Worm (Caenorhabditis elegans) whole organism, L1 larva: ENCODE measurements around the gene lips-2.

ENCODE experiments used
- C34B4.2 ChIP-seq: sonication (generic microtip); optimal IDR thresholded peaks from 2 replicates; lab custom pipeline; 2017; ENCODE audit warnings: mild to moderate bottlenecking, missing genetic modification characterization, missing compliant biosample characterization
- Y116A8C.19 ChIP-seq: sonication (generic microtip); optimal IDR thresholded peaks from 2 replicates; lab custom pipeline; 2016; ENCODE audit warnings: missing compliant biosample characterization, missing genetic modification characterization, borderline replicate concordance
- aha-1 ChIP-seq: fragments of 150-350 bp; optimal IDR thresholded peaks from 2 replicates; lab custom pipeline; 2014; ENCODE audit warnings: missing biosample characterization, missing genetic modification characterization
- aly-2 ChIP-seq: fragments of 150-350 bp; optimal IDR thresholded peaks from 2 replicates; lab custom pipeline; 2014; ENCODE audit warnings: missing biosample characterization, missing genetic modification characterization
- ceh-63 ChIP-seq: fragments of 200-800 bp; sonication (Bioruptor generic); optimal IDR thresholded peaks from 2 replicates; lab custom pipeline; 2018; ENCODE audit warnings: mild to moderate bottlenecking, missing genetic modification characterization, missing compliant biosample characterization
- dpl-1 ChIP-seq, 3 experiments: fragments of 150-350 bp in 2 of 3; sonication (generic microtip) in 1 of 3; optimal IDR thresholded peaks; 2 replicates each; lab custom pipeline; 2014 to 2017; ENCODE audit warnings: missing biosample characterization in 3 of 3, missing genetic modification characterization in 3 of 3, missing genetic modification reagents in 3 of 3
- efl-3 ChIP-seq: fragments of 200-800 bp; sonication (Bioruptor generic); optimal IDR thresholded peaks from 2 replicates; lab custom pipeline; 2018; ENCODE audit warnings: mild to moderate bottlenecking, missing genetic modification characterization, missing compliant biosample characterization
- egl-13 ChIP-seq: sonication (generic microtip); optimal IDR thresholded peaks from 2 replicates; lab custom pipeline; 2016; ENCODE audit warnings: missing genotype, missing genetic modification reagents, missing genetic modification characterization, missing compliant biosample characterization
- elt-2 ChIP-seq: sonication (generic microtip); optimal IDR thresholded peaks from 2 replicates; lab custom pipeline; 2016; ENCODE audit warnings: missing genetic modification characterization, mild to moderate bottlenecking, inconsistent platforms, missing compliant biosample characterization, missing genetic modification reagents
- ets-5 ChIP-seq: fragments of 200-800 bp; sonication (Bioruptor generic); IDR thresholded peaks from 2 replicates; pipeline ENCODE4 v1.3.6; 2022; ENCODE audit warnings: missing genetic modification characterization, missing compliant biosample characterization
- fkh-10 ChIP-seq: sonication (generic microtip); optimal IDR thresholded peaks from 2 replicates; lab custom pipeline; 2017; ENCODE audit warnings: missing biosample characterization, missing genetic modification reagents, missing genetic modification characterization
- fkh-4 ChIP-seq: sonication (generic microtip); optimal IDR thresholded peaks from 2 replicates; lab custom pipeline; 2016; ENCODE audit warnings: missing compliant biosample characterization, missing genetic modification characterization, borderline replicate concordance
- grh-1 ChIP-seq: fragments of 200-800 bp; sonication (Bioruptor generic); IDR thresholded peaks from 2 replicates; pipeline ENCODE4 v1.3.6; 2022; ENCODE audit warnings: missing genetic modification reagents, missing genetic modification characterization, missing compliant biosample characterization
- hlh-17 ChIP-seq: fragments of 200-800 bp; sonication (Bioruptor generic); optimal IDR thresholded peaks from 2 replicates; lab custom pipeline; 2018; ENCODE audit warnings: missing genetic modification characterization, mild to moderate bottlenecking, missing compliant biosample characterization, moderate library complexity, borderline replicate concordance
- hlh-4 ChIP-seq: sonication (generic microtip); optimal IDR thresholded peaks from 2 replicates; lab custom pipeline; 2016; ENCODE audit warnings: mild to moderate bottlenecking, missing genetic modification characterization, missing compliant biosample characterization
- irx-1 ChIP-seq: sonication (generic microtip); optimal IDR thresholded peaks from 2 replicates; lab custom pipeline; 2016; ENCODE audit warnings: missing genetic modification characterization, missing compliant biosample characterization
- jun-1 ChIP-seq: fragments of 150-350 bp; optimal IDR thresholded peaks from 2 replicates; lab custom pipeline; 2014; ENCODE audit warnings: missing biosample characterization, missing genetic modification reagents, missing genetic modification characterization
- lin-14 ChIP-seq: fragments of 200-800 bp; sonication (Bioruptor generic); optimal IDR thresholded peaks from 2 replicates; lab custom pipeline; 2018; ENCODE audit warnings: mild to moderate bottlenecking, missing genetic modification characterization, moderate library complexity, missing compliant biosample characterization
- lin-35 ChIP-seq, 2 experiments: fragments of 150-350 bp; optimal IDR thresholded peaks; 2 replicates each; lab custom pipeline; 2014; ENCODE audit warnings: missing biosample characterization in 2 of 2, missing genetic modification characterization in 2 of 2, missing genetic modification reagents in 2 of 2
- lin-39 ChIP-seq: fragments of 150-350 bp; optimal IDR thresholded peaks from 2 replicates; lab custom pipeline; 2014; ENCODE audit warnings: missing biosample characterization, missing genetic modification reagents, missing genetic modification characterization
- lsy-2 ChIP-seq, 2 experiments: fragments of 150-350 bp; optimal IDR thresholded peaks; 2 replicates each; lab custom pipeline; 2014; ENCODE audit warnings: missing biosample characterization in 2 of 2, missing genetic modification characterization in 2 of 2
- mef-2 ChIP-seq: fragments of 150-350 bp; optimal IDR thresholded peaks from 2 replicates; lab custom pipeline; 2014; ENCODE audit warnings: missing biosample characterization, missing genetic modification characterization
- mep-1 ChIP-seq: fragments of 150-350 bp; optimal IDR thresholded peaks from 2 replicates; lab custom pipeline; 2014; ENCODE audit warnings: missing biosample characterization, missing genetic modification characterization
- nhr-11 ChIP-seq: fragments of 150-350 bp; optimal IDR thresholded peaks from 2 replicates; lab custom pipeline; 2014; ENCODE audit warnings: missing biosample characterization, missing genetic modification characterization
- nhr-19 ChIP-seq: fragments of 200-800 bp; sonication (Bioruptor generic); conservative IDR thresholded peaks from 2 replicates; pipeline ENCODE4 v1.3.6; 2022; ENCODE audit warnings: missing genetic modification characterization, missing compliant biosample characterization
- nhr-237 ChIP-seq: fragments of 150-350 bp; optimal IDR thresholded peaks from 2 replicates; lab custom pipeline; 2014; ENCODE audit warnings: missing biosample characterization, missing genetic modification characterization
- nhr-47 ChIP-seq: sonication (generic microtip); optimal IDR thresholded peaks from 2 replicates; lab custom pipeline; 2016; ENCODE audit warnings: mild to moderate bottlenecking, missing genetic modification characterization, moderate library complexity, missing compliant biosample characterization
- nhr-77 ChIP-seq: fragments of 150-350 bp; optimal IDR thresholded peaks from 2 replicates; lab custom pipeline; 2014; ENCODE audit warnings: missing biosample characterization, missing genetic modification characterization
- nhr-84 ChIP-seq: sonication (generic microtip); optimal IDR thresholded peaks from 2 replicates; lab custom pipeline; 2017; ENCODE audit warnings: missing biosample characterization, missing genetic modification characterization
- nhr-85 ChIP-seq: sonication (generic microtip); peaks from one replicate; lab custom pipeline; 2016; ENCODE audit warnings: missing genetic modification characterization, inconsistent platforms, missing compliant biosample characterization
- pqm-1 ChIP-seq: sonication (generic microtip); optimal IDR thresholded peaks from 3 replicates; lab custom pipeline; 2017; ENCODE audit warnings: missing biosample characterization, missing genetic modification characterization
- rnt-1 ChIP-seq: sonication (generic microtip); optimal IDR thresholded peaks from 2 replicates; lab custom pipeline; 2016; ENCODE audit warnings: mild to moderate bottlenecking, missing genetic modification characterization, moderate library complexity, missing compliant biosample characterization
- snpc-4 ChIP-seq: fragments of 150-350 bp; optimal IDR thresholded peaks from 2 replicates; lab custom pipeline; 2014; ENCODE audit warnings: missing biosample characterization, missing genetic modification characterization
- snu-23 ChIP-seq: sonication (generic microtip); optimal IDR thresholded peaks from 2 replicates; lab custom pipeline; 2016; ENCODE audit warnings: missing genetic modification characterization, missing compliant biosample characterization
- sox-4 ChIP-seq: sonication (generic microtip); optimal IDR thresholded peaks from 2 replicates; lab custom pipeline; 2016; ENCODE audit warnings: missing genetic modification characterization, missing compliant biosample characterization
- tlp-1 ChIP-seq: fragments of 150-350 bp; optimal IDR thresholded peaks from 2 replicates; lab custom pipeline; 2014; ENCODE audit warnings: missing biosample characterization, missing genetic modification characterization
- unc-86 ChIP-seq: sonication (generic microtip); optimal IDR thresholded peaks from 2 replicates; lab custom pipeline; 2016; ENCODE audit warnings: missing genetic modification characterization, missing compliant biosample characterization
- vab-15 ChIP-seq: sonication (generic microtip); optimal IDR thresholded peaks from 2 replicates; lab custom pipeline; 2017; ENCODE audit warnings: missing genotype, mild to moderate bottlenecking, missing genetic modification characterization, missing compliant biosample characterization
- xbp-1 ChIP-seq: sonication (generic microtip); optimal IDR thresholded peaks from 2 replicates; lab custom pipeline; 2016; ENCODE audit warnings: missing genetic modification characterization, missing compliant biosample characterization
- zag-1 ChIP-seq: fragments of 150-350 bp; optimal IDR thresholded peaks from 2 replicates; lab custom pipeline; 2014; ENCODE audit warnings: missing biosample characterization, missing genetic modification characterization
- ztf-11 ChIP-seq, 2 experiments: sonication (generic microtip); optimal IDR thresholded peaks; 2 replicates each; lab custom pipeline; 2016 to 2017; ENCODE audit warnings: missing genetic modification characterization in 2 of 2, missing biosample characterization in 1 of 2, missing compliant biosample characterization in 1 of 2

lips-2 gene

DNA sequence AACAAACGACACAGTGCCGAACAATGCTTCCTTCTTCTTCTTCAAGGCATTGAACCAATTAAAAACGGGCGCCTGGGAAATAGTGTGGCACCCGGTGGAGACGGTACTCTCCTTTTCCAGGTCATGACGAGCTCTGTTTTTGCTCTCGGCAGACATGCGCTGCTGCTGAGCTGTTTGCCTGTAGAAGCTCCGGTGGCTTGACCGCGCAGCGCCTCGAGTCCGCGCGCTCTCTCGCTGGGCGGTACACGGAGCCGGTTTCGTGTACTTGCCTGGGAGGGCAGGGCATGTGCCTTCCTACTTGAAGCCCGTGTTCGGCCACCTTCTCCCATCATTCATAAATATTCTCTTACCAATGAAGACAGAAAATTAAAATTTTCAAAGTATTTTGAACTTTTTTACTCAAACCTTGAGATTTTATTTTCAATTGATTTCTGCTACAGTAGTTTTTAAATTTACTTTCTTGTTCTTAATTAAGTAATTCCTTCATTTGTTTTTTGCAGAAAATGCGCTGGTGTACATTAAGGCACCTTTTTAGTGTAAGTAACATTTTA is 25.1 kb upstream of the lips-2 start, which contains the start of gene E01G6.1:
E01G6.1 (plus strand) TSS at position 501 of the 551 bp plus-strand sequence.
- TF ChIP-seq fkh-4 (tag; lab: Kevin White, UChicago) (no peak), fkh-10 (GFP tag; lab: Kevin White, UChicago) (no peak), aha-1 (tag; lab: Kevin White, UChicago) (no peak), tlp-1 (tag; lab: Kevin White, UChicago) (no peak), jun-1 (tag; lab: Kevin White, UChicago) (no peak), mep-1 (tag; lab: Kevin White, UChicago) (no peak), C34B4.2 (tag; lab: Kevin White, UChicago) (no peak), nhr-19 (GFP tag; lab: Robert Waterston, UW) (no peak), nhr-237 (tag; lab: Kevin White, UChicago) (no peak), elt-2 (tag; lab: Kevin White, UChicago) (no peak), ets-5 (GFP tag; lab: Robert Waterston, UW) (no peak), snpc-4 (tag; lab: Kevin White, UChicago) (no peak), vab-15 (tag; lab: Kevin White, UChicago) (no peak)
- TF ChIP-seq, all 84 proteins: peak for 0

- TF ChIP-seq xbp-1 (no peak), jun-1 (tag; lab: Kevin White, UChicago) (no peak), unc-86 (tag; lab: Kevin White, UChicago) (no peak), pqm-1 (tag; lab: Kevin White, UChicago) (no peak), mef-2 (tag; lab: Kevin White, UChicago) (no peak), ztf-11 (tag; optimal IDR thresholded peaks at IDR 0.05; lab: Kevin White, UChicago) (no peak), fkh-10 (GFP tag; lab: Kevin White, UChicago) (no peak), nhr-85 (tag; lab: Kevin White, UChicago) (no peak), C34B4.2 (tag; lab: Kevin White, UChicago) (no peak)
Measured at ce11 chrX:12270841-12271240, 14.8 kb upstream of the lips-2 start, which contains the start of gene otpl-8. TSS of gene otpl-8 (minus strand) at chrX:12270941.

DNA sequence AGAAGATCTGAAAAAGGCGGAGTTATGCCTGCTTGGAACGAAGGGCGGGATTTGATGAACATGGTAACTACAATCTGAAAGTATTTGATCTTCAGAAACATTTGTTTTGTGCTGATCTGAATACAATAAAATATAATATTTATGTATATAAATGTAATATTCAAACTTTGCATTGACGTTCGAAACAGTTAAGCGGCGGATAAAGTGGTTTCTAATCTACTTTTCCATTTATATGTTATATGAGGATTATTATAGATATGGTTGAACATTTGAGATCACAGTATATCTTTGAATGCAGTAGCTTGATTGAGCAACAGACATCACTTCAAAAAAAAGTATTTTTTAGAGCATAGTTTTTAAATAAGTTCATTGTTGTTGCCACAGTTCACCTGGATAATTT is 11.7 kb upstream of the lips-2 start, which contains the start of gene H19J13.2:
H19J13.2 (minus strand) TSS at position 101 of the 400 bp plus-strand sequence.
- TF ChIP-seq Y116A8C.19, result no peak
- TF ChIP-seq nhr-11 (tag; lab: Kevin White, UChicago), result no peak
- TF ChIP-seq ztf-11 (tag; optimal IDR thresholded peaks at IDR 0.05; lab: Kevin White, UChicago), result no peak
- no peak for TF ChIP-seq egl-13
- TF ChIP-seq grh-1 (GFP tag; lab: Robert Waterston, UW), result no peak
- no peak for TF ChIP-seq rnt-1 (tag; lab: Kevin White, UChicago)
- TF ChIP-seq zag-1 (tag; lab: Kevin White, UChicago), result no peak
- TF ChIP-seq snu-23, result no peak
- TF ChIP-seq ets-5 (GFP tag; lab: Robert Waterston, UW), result no peak
- TF ChIP-seq dpl-1 (GFP tag; optimal IDR thresholded peaks at IDR 0.05; lab: Kevin White, UChicago), result no peak

DNA sequence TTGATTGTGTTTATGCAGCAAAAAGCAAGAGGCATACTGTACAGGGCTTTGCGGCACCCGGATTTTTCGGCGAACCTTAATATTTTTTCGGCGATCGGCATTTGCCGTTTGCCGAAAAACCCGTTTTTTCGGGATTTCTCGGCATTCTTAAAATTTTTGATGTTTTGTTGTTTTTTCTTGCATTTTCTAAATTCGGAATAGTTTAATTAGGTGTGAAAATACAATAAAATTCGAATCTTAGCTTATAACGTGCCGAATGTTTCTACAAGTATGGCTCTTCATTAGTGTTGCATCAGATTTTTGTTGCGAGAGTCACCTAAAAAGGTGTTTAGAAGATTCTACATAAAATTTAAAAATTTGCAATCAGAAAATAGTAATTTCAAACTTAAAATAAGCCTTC is 10.0 kb upstream of the lips-2 start, which contains the start of gene C04B4.6:
C04B4.6 (minus strand) TSS at position 101 of the 400 bp plus-strand sequence.
- TF ChIP-seq ztf-11 (tag; optimal IDR thresholded peaks at IDR 0.05; lab: Kevin White, UChicago) (no peak), lin-14 (GFP tag; lab: Kevin White, UChicago) (no peak), lin-39 (tag; lab: Kevin White, UChicago) (no peak), lsy-2 (tag; optimal IDR thresholded peaks at IDR 0.05; lab: Kevin White, UChicago) (no peak), nhr-84 (tag; lab: Kevin White, UChicago) (no peak), sox-4 (no peak), irx-1 (tag; lab: Kevin White, UChicago) (no peak), aha-1 (tag; lab: Kevin White, UChicago) (no peak), lin-35 (GFP tag; optimal IDR thresholded peaks at IDR 0.05; lab: Kevin White, UChicago) (no peak), hlh-4 (no peak), nhr-237 (tag; lab: Kevin White, UChicago) (no peak), Y116A8C.19 (no peak), nhr-47 (tag; lab: Kevin White, UChicago) (no peak), unc-86 (tag; lab: Kevin White, UChicago) (no peak), nhr-77 (no peak), hlh-17 (no peak), efl-3 (GFP tag; lab: Kevin White, UChicago) (no peak), aly-2 (no peak), ceh-63 (no peak)
